Fruit fly (Drosophila melanogaster) whole organism, prepupa: ENCODE data around the gene CG4607.

Source experiments
- Blimp-1 ChIP-seq: fragments of 200-800 bp; sonication (Bioruptor generic); optimal IDR thresholded peaks from 3 replicates; lab custom pipeline; 2017; ENCODE audit warnings: missing biosample characterization, missing genetic modification characterization, mild to moderate bottlenecking, moderate library complexity, missing genetic modification reagents
- CG16779 ChIP-seq: fragments of 200-800 bp; sonication (Bioruptor generic); optimal IDR thresholded peaks from 3 replicates; lab custom pipeline; 2017; ENCODE audit warnings: missing biosample characterization, mild to moderate bottlenecking, missing genetic modification characterization
- CG31627 ChIP-seq: fragments of 200-800 bp; sonication (Bioruptor generic); optimal IDR thresholded peaks from 3 replicates; lab custom pipeline; 2016; ENCODE audit warnings: missing biosample characterization, missing genetic modification characterization
- CG6276 ChIP-seq: fragments of 200-800 bp; sonication (Bioruptor generic); optimal IDR thresholded peaks from 2 replicates; lab custom pipeline; 2017; ENCODE audit warnings: missing biosample characterization, mild to moderate bottlenecking, missing genetic modification characterization
- Eip75B ChIP-seq: fragments of 200-800 bp; sonication (Bioruptor generic); optimal IDR thresholded peaks from 3 replicates; lab custom pipeline; 2016; ENCODE audit warnings: missing biosample characterization, missing genetic modification characterization
- Gug ChIP-seq: fragments of 200-800 bp; sonication (Bioruptor generic); IDR thresholded peaks from 2 replicates; pipeline ENCODE4 v1.3.6; 2022; ENCODE audit warnings: missing biosample characterization, missing genetic modification characterization
- Hr39 ChIP-seq: fragments of 200-800 bp; sonication (Bioruptor generic); optimal IDR thresholded peaks from 2 replicates; lab custom pipeline; 2016; ENCODE audit warnings: missing biosample characterization, missing genetic modification characterization
- Met ChIP-seq: fragments of 200-800 bp; sonication (Bioruptor generic); optimal IDR thresholded peaks from 3 replicates; lab custom pipeline; 2016; ENCODE audit warnings: missing biosample characterization, missing genetic modification characterization
- Sox102F ChIP-seq: fragments of 200-800 bp; sonication (Bioruptor generic); optimal IDR thresholded peaks from 2 replicates; lab custom pipeline; 2016; ENCODE audit warnings: missing biosample characterization, mild to moderate bottlenecking, missing genetic modification characterization
- acj6 ChIP-seq: fragments of 200-800 bp; sonication (Bioruptor generic); optimal IDR thresholded peaks from 3 replicates; lab custom pipeline; 2016; ENCODE audit warnings: missing biosample characterization, missing genetic modification characterization
- fkh ChIP-seq: fragments of 200-800 bp; sonication (Bioruptor generic); optimal IDR thresholded peaks from 3 replicates; lab custom pipeline; 2017; ENCODE audit warnings: missing biosample characterization, mild to moderate bottlenecking, missing genetic modification characterization, moderate library complexity
- pdm3 ChIP-seq: fragments of 200-800 bp; sonication (Bioruptor generic); optimal IDR thresholded peaks from 3 replicates; lab custom pipeline; 2016; ENCODE audit warnings: missing biosample characterization, missing genetic modification characterization
- svp ChIP-seq: fragments of 200-800 bp; sonication (Bioruptor generic); peaks from one replicate; lab custom pipeline; 2016; ENCODE audit warnings: missing biosample characterization, missing genetic modification characterization

- no peak for TF ChIP-seq Blimp-1 (GFP tag; lab: Kevin White, UChicago)
- no peak for TF ChIP-seq Met (GFP tag; lab: Kevin White, UChicago)
- no peak for TF ChIP-seq CG16779 (tag; lab: Kevin White, UChicago)
- no peak for TF ChIP-seq Sox102F (GFP tag; lab: Kevin White, UChicago)
- no peak for TF ChIP-seq Eip75B (GFP tag; lab: Kevin White, UChicago)
- no peak for TF ChIP-seq Hr39 (GFP tag; lab: Kevin White, UChicago)
- TF ChIP-seq CG31627 (GFP tag; lab: Kevin White, UChicago): no peak
- peak; percentile 92 for TF ChIP-seq svp (GFP tag; lab: Kevin White, UChicago)
- no peak for TF ChIP-seq acj6 (GFP tag; lab: Kevin White, UChicago)
- TF ChIP-seq Gug (GFP tag; lab: Robert Waterston, UW): no peak
- TF ChIP-seq CG6276 (GFP tag; lab: Kevin White, UChicago): no peak
- TF ChIP-seq fkh (GFP tag; lab: Kevin White, UChicago): no peak
- TF ChIP-seq pdm3 (GFP tag; lab: Kevin White, UChicago): no peak
These were observed at the start of gene CG4607 for dm6 chrX:7069011-7069463.
